Worm (Caenorhabditis elegans) whole organism, L1 larva: ENCODE data around the gene K08D12.3.

Experiments used
- blmp-1 ChIP-seq: fragments of 150-350 bp; optimal IDR thresholded peaks from 2 replicates; lab custom pipeline; 2014; ENCODE audit warnings: missing biosample characterization, missing genetic modification characterization
- ces-1 ChIP-seq: fragments of 150-350 bp; optimal IDR thresholded peaks from 2 replicates; lab custom pipeline; 2014; ENCODE audit warnings: missing biosample characterization, missing genetic modification reagents, missing genetic modification characterization
- elt-2 ChIP-seq: sonication (generic microtip); optimal IDR thresholded peaks from 2 replicates; lab custom pipeline; 2016; ENCODE audit warnings: missing genetic modification characterization, mild to moderate bottlenecking, inconsistent platforms, missing compliant biosample characterization, missing genetic modification reagents
- hpl-2 ChIP-seq: fragments of 150-350 bp; optimal IDR thresholded peaks from 2 replicates; lab custom pipeline; 2014; ENCODE audit warnings: missing biosample characterization, missing genetic modification reagents, missing genetic modification characterization
- nhr-28 ChIP-seq: fragments of 150-350 bp; optimal IDR thresholded peaks from 2 replicates; lab custom pipeline; 2014; ENCODE audit warnings: missing biosample characterization, missing genetic modification characterization

DNA sequence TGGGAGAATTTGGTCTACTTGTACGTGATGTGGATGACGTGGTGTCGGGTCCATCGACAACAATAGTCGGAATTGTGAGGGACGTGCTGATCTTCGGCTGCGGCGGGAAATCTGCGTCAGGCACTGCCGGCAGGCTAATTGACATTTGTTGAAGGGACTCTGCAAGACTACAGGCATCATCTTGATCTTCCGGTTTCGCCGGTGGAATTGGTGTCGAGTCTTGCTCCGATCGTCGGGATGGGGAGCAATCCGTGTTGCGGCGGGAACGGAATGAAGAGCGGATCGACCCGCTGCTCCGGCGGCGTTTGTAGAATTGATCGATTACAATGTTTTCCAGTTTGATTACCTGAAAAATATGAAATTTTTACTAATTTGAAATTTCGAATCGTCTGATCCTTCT is 42.4 kb downstream of the K08D12.3 start:
- TF ChIP-seq ces-1 (GFP tag; lab: Kevin White, UChicago), result no peak
- no peak for TF ChIP-seq nhr-28
- no peak for TF ChIP-seq hpl-2 (GFP tag; lab: Kevin White, UChicago)
- TF ChIP-seq blmp-1 (tag; lab: Kevin White, UChicago), result no peak
- TF ChIP-seq elt-2, result no peak
